Worm (Caenorhabditis elegans) whole organism, late embryonic: Measurements from ENCODE around the gene F07A11.1.

ENCODE experiments used
- C38D4.7 ChIP-seq: fragments of 200-800 bp; sonication (Bioruptor generic); optimal IDR thresholded peaks from 2 replicates; lab custom pipeline; 2018; ENCODE audit warnings: mild to moderate bottlenecking, missing genetic modification characterization, moderate library complexity, missing compliant biosample characterization
- Y22D7AL.16 ChIP-seq: sonication (generic microtip); optimal IDR thresholded peaks from 2 replicates; lab custom pipeline; 2016; ENCODE audit warnings: missing genetic modification characterization, missing compliant biosample characterization
- ama-1 ChIP-seq: fragments of 150-350 bp; optimal IDR thresholded peaks from 2 replicates; lab custom pipeline; 2014
- fkh-10 ChIP-seq: fragments of 150-350 bp; optimal IDR thresholded peaks from 2 replicates; lab custom pipeline; 2014; ENCODE audit warnings: missing biosample characterization, missing genetic modification reagents, missing genetic modification characterization
- nhr-11 ChIP-seq: fragments of 150-350 bp; optimal IDR thresholded peaks from 2 replicates; lab custom pipeline; 2014; ENCODE audit warnings: missing biosample characterization, missing genetic modification characterization
- pha-4 ChIP-seq: fragments of 150-350 bp; optimal IDR thresholded peaks from 2 replicates; lab custom pipeline; 2018; ENCODE audit warnings: missing biosample characterization, missing genetic modification reagents, missing genetic modification characterization
- tbx-2 ChIP-seq: sonication (generic microtip); optimal IDR thresholded peaks from 2 replicates; lab custom pipeline; 2016; ENCODE audit warnings: missing genetic modification characterization, missing compliant biosample characterization
- ttx-3 ChIP-seq: sonication (generic microtip); optimal IDR thresholded peaks from 2 replicates; lab custom pipeline; 2016; ENCODE audit warnings: missing genetic modification reagents, missing genetic modification characterization, missing compliant biosample characterization

DNA sequence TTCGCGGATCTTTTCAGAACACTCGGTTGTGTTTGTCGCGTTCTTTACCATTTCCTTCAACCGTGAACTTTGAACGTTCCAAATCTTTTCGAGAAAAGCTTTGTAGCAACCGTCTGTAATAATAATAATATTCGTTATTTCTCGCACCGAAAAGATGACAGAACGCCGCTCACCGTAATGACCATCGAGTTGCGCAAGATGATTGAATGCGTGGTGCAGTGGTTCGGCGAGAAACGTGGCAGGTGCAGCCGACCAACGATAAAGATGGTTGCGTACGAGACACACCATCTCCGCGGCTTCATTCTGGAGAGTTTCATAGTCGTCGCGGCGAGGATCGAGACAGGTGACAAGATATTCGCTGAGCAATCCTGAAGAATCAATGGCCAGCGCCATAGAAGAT lies 49.0 kb downstream of the F07A11.1 start:
- TF ChIP-seq C38D4.7 (no peak), Y22D7AL.16 (no peak), nhr-11 (no peak), tbx-2 (tag; lab: Kevin White, UChicago) (no peak), ama-1 (lab: Kevin White, UChicago) (no peak), pha-4 (tag; lab: Kevin White, UChicago) (no peak), ttx-3 (tag; lab: Kevin White, UChicago) (no peak), fkh-10 (GFP tag; lab: Kevin White, UChicago) (no peak)
